Fruit fly (Drosophila melanogaster): ENCODE measurements around the gene CG7065.

DNA sequence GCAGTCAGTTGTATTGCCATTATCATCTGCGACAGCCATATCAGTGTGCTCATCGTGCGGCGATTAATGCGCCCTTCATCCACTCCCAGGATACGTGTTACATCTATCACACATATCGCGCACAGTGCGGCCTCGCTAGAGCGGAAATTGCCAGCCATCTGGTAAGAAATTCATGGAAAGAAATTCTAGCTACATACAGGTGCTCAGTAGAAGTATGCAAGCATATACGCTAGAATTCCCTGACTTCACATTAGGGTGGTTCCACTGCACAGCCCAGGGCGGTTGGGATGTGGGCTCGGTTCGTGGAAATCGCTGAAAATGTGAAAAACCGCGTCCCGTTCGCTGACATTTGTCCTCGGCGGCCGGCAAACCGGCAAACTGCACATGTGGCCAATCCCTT lies 1.1 kb upstream of the CG7065 start:
- TF ChIP-seq CG14711 (tag; optimal IDR thresholded peaks at IDR 0.05): peak; percentile 15
- no peak for TF ChIP-seq CG11617 (GFP tag; optimal IDR thresholded peaks at IDR 0.05)
- peak; percentile 76 for TF ChIP-seq kay (GFP tag; ENCODE audit: borderline replicate concordance)
- TF ChIP-seq bab1 (GFP tag; optimal IDR thresholded peaks at IDR 0.05): no peak
- peak; percentile 49 for TF ChIP-seq CG7045 (GFP tag; optimal IDR thresholded peaks at IDR 0.05)
- TF ChIP-seq cnc (optimal IDR thresholded peaks at IDR 0.05): no peak
- peak; percentile 35 for TF ChIP-seq pad (GFP tag; optimal IDR thresholded peaks at IDR 0.05)
- TF ChIP-seq CG7101 (tag; optimal IDR thresholded peaks at IDR 0.05): peak; percentile 30
- no peak for TF ChIP-seq CG5204 (GFP tag; optimal IDR thresholded peaks at IDR 0.05)
- no peak for TF ChIP-seq ovo (GFP tag; optimal IDR thresholded peaks at IDR 0.05)
- no peak for TF ChIP-seq Hr96 (GFP tag; optimal IDR thresholded peaks at IDR 0.05)
